Fruit fly (Drosophila melanogaster): ENCODE data around the gene PolA1.
A peak's percentile ranks its signal among the peaks of the same experiment; 100 is the strongest.

PolA1 gene

DNA sequence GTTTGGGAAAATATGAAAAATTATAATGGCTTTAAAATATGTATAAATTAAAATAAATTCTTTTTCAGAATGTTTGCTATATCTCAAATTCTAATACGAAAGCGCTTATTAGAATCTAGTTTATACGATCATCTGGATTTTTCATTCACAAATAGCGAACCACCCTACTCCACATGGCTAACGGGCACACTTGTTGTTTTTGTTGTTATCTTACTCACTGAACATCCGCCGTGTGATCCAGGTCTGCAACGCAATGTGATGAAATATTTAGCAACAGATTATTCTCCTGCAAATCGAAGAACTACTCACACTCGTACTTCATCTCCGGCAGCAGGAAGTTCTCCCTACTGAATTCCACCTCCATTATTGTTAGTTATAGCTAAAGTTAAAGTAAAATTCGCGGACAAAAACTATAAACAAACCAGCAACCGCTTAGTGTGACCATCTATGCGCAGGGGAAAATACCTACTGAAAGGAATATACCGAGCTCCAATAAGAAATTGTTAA, 9.0 kb downstream of the PolA1 start, which contains the start of gene Archease (continued):
- TF ChIP-seq Ets96B (tag; optimal IDR thresholded peaks at IDR 0.05) (peak; percentile 60), Eip75B (GFP tag; optimal IDR thresholded peaks at IDR 0.05) (peak; percentile 70), OdsH (GFP tag; optimal IDR thresholded peaks at IDR 0.05) (peak; percentile 62), topi (GFP tag; optimal IDR thresholded peaks at IDR 0.05) (no peak), ss (GFP tag; optimal IDR thresholded peaks at IDR 0.05) (no peak), vri (GFP tag; optimal IDR thresholded peaks at IDR 0.05) (no peak), Sox15 (GFP tag; optimal IDR thresholded peaks at IDR 0.05) (no peak), Hr38 (GFP tag; optimal IDR thresholded peaks at IDR 0.05) (no peak), CG15336 (GFP tag; IDR thresholded peaks at IDR 0.05) (peak; percentile 79), CG16779 (tag; optimal IDR thresholded peaks at IDR 0.05) (no peak), CG6792 (GFP tag; optimal IDR thresholded peaks at IDR 0.05) (peak; percentile 64), fkh (GFP tag; optimal IDR thresholded peaks at IDR 0.05) (peak; percentile 27), CG6163 (GFP tag; IDR thresholded peaks at IDR 0.05) (no peak; the same call in 2 of the 3 replicates), CG8319 (GFP tag; optimal IDR thresholded peaks at IDR 0.05) (peak; percentile 31), svp (GFP tag) (no peak), CG11902 (GFP tag; optimal IDR thresholded peaks at IDR 0.05) (no peak), spab (GFP tag; optimal IDR thresholded peaks at IDR 0.05) (no peak), acj6 (GFP tag; optimal IDR thresholded peaks at IDR 0.05) (peak; percentile 69), CG7368 (GFP tag; optimal IDR thresholded peaks at IDR 0.05) (peak; percentile 39), CG8119 (GFP tag; IDR thresholded peaks at IDR 0.05) (peak; percentile 75), Hr4 (GFP tag; optimal IDR thresholded peaks at IDR 0.05) (no peak), cyc (GFP tag; optimal IDR thresholded peaks at IDR 0.05) (peak; percentile 37), net (GFP tag; optimal IDR thresholded peaks at IDR 0.05) (no peak), Blimp-1 (GFP tag; optimal IDR thresholded peaks at IDR 0.05) (peak; percentile 25), pdm3 (GFP tag; optimal IDR thresholded peaks at IDR 0.05) (no peak), CG11762 (GFP tag; optimal IDR thresholded peaks at IDR 0.05; ENCODE audit: insufficient read depth) (no peak)

DNA sequence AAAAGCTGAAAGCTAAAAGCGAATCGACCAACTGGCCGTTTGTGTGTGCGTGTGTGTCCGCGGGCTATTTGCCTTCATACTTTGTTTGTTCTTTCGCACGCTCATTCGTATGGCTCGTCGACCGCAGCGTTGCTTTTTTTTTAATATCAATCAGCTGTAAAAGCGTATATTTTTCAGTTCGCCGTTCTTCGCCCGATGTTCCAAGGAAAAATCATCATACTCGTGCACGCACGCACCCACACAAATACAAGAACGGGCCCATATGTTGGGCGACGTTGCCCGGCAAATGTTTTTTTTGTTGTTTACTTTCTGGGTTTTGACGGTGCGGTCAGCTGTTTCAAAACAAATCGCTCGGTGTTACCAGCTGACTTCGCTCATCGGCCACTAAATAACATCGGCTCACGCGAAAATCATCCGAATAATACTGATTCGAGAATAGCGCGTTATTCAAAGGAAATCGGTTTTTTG, 10.9 kb downstream of the PolA1 start, which contains the start of gene E2f1:
E2f1 (minus strand) TSS at position 213 of the 468 bp plus-strand sequence.
- TF ChIP-seq CG1621 (tag; optimal IDR thresholded peaks at IDR 0.05) (peak; percentile 45), CG6163 (GFP tag; IDR thresholded peaks at IDR 0.05) (0 out of 3 replicates have a peak, but pooled peaks have one; percentile 49), Smox (GFP tag; optimal IDR thresholded peaks at IDR 0.05) (no peak), vri (GFP tag; optimal IDR thresholded peaks at IDR 0.05) (no peak), svp (GFP tag) (no peak), Blimp-1 (GFP tag; optimal IDR thresholded peaks at IDR 0.05) (no peak), Met (GFP tag; optimal IDR thresholded peaks at IDR 0.05) (no peak), acj6 (GFP tag; optimal IDR thresholded peaks at IDR 0.05) (no peak), dsx (GFP tag; optimal IDR thresholded peaks at IDR 0.05; ENCODE audit: poor library complexity, severe bottlenecking) (peak; percentile 42), Sox102F (GFP tag; optimal IDR thresholded peaks at IDR 0.05) (no peak), CG8119 (GFP tag; IDR thresholded peaks at IDR 0.05) (no peak), Sox14 (GFP tag; optimal IDR thresholded peaks at IDR 0.05) (peak; percentile 17), fd59A (GFP tag; optimal IDR thresholded peaks at IDR 0.05) (no peak), Eip78C (GFP tag) (peak; percentile 58), fkh (GFP tag; optimal IDR thresholded peaks at IDR 0.05) (peak; percentile 93), Hr39 (GFP tag; optimal IDR thresholded peaks at IDR 0.05) (no peak), Hr38 (GFP tag; optimal IDR thresholded peaks at IDR 0.05) (no peak), CG6854 (GFP tag; optimal IDR thresholded peaks at IDR 0.05) (peak; percentile 2), CG4318 (GFP tag; optimal IDR thresholded peaks at IDR 0.05) (no peak), CG15336 (GFP tag; IDR thresholded peaks at IDR 0.05) (no peak), CG9139 (GFP tag; optimal IDR thresholded peaks at IDR 0.05) (no peak), CG32006 (GFP tag; optimal IDR thresholded peaks at IDR 0.05) (no peak), cyc (GFP tag; optimal IDR thresholded peaks at IDR 0.05) (no peak), CG3032 (tag; optimal IDR thresholded peaks at IDR 0.05) (no peak), ss (GFP tag; optimal IDR thresholded peaks at IDR 0.05) (peak; percentile 24 to 63), Ets96B (tag; optimal IDR thresholded peaks at IDR 0.05) (no peak)
